Fruit fly (Drosophila melanogaster): Measurements from ENCODE around the gene beta-PheRS.
A peak's percentile ranks its signal among the peaks of the same experiment; 100 is the strongest.

Gene beta-PheRS

DNA sequence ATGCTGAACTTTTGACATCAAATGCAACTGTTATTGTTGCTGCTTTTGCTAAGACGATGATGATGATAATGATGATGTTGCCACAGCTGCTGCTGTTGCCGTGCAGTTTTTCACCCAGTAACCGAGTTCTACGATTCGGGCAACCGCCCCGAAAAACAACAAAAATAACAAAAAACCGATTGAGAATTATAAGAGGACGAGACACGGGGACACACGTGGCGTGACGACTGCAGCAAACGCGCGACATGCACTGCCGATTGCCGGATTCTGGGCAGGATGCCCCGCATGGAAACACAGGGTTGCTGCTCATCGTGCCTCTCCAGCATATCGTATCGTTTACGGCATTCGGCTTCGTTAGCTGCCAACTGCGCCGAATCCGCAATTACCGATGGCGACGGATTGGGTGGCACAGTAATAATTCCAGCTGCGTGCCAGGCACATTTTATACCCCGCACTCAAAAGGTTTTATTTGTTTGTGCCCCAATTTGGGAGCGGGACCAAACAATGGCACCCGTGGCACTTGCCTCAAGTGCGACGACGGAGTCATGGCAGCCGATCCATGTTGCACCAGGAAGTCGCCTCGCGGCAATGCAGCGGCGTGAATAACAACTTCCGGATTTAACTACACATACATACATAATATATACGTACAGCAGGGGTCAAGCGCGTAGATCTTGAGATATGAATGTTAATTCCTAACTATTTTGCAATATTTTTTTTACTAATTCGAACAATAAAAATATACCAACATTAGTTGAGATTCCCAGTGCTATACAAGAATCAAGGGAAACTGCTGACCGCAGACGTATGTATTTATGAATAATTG is 11.3 kb upstream of the beta-PheRS start (continued):
- TF ChIP-seq CG4730 (GFP tag; IDR thresholded peaks at IDR 0.05) = no peak
- TF ChIP-seq chinmo (GFP tag; IDR thresholded peaks at IDR 0.05; ENCODE audit: partially characterized antibody) = 0 out of 4 replicates have a peak, but pooled peaks have one; percentile 42
- no peak for TF ChIP-seq Fer3 (tag; optimal IDR thresholded peaks at IDR 0.05)
- no peak for TF ChIP-seq CG11085 (GFP tag; IDR thresholded peaks at IDR 0.05)
- 0 out of 3 replicates have a peak, but pooled peaks have one; percentile 14 for TF ChIP-seq dysf (GFP tag; IDR thresholded peaks at IDR 0.05)
- TF ChIP-seq org-1 (GFP tag; optimal IDR thresholded peaks at IDR 0.05) = no peak
- no peak for TF ChIP-seq bowl (GFP tag; IDR thresholded peaks at IDR 0.05)
- peak; percentile 33 for TF ChIP-seq Sox102F (GFP tag; optimal IDR thresholded peaks at IDR 0.05)
- TF ChIP-seq CG13894 (tag; optimal IDR thresholded peaks at IDR 0.05) = peak; percentile 40
- TF ChIP-seq fd102C (GFP tag; optimal IDR thresholded peaks at IDR 0.05) = no peak
- no peak for TF ChIP-seq hbn (GFP tag; IDR thresholded peaks at IDR 0.05; ENCODE audit: partially characterized antibody)
- TF ChIP-seq Oaz (GFP tag; IDR thresholded peaks at IDR 0.05) = no peak
- TF ChIP-seq scrt (GFP tag; optimal IDR thresholded peaks at IDR 0.05) = no peak
- no peak for TF ChIP-seq fd96Cb (tag; optimal IDR thresholded peaks at IDR 0.05)
- TF ChIP-seq CG15696 (tag; optimal IDR thresholded peaks at IDR 0.05) = no peak
- TF ChIP-seq CG18262 (tag; optimal IDR thresholded peaks at IDR 0.05) = peak; percentile 22
- no peak for TF ChIP-seq CoRest (tag; optimal IDR thresholded peaks at IDR 0.05)
- TF ChIP-seq CG6689 (GFP tag; IDR thresholded peaks at IDR 0.05) = no peak
- TF ChIP-seq CG2889 (GFP tag; IDR thresholded peaks at IDR 0.05) = no peak
- no peak for TF ChIP-seq unpg (GFP tag; optimal IDR thresholded peaks at IDR 0.05)
- TF ChIP-seq Kr (GFP tag; optimal IDR thresholded peaks at IDR 0.05) = no peak
- TF ChIP-seq CG14965 (GFP tag; optimal IDR thresholded peaks at IDR 0.05; ENCODE audit: borderline replicate concordance) = no peak
- TF ChIP-seq Drgx (GFP tag; IDR thresholded peaks at IDR 0.05) = peak; percentile 17; the same call in 1 of the 2 replicates
- no peak for TF ChIP-seq CG17802 (tag; optimal IDR thresholded peaks at IDR 0.05)
- no peak for TF ChIP-seq Sry-δ (GFP tag; optimal IDR thresholded peaks at IDR 0.05)
- TF ChIP-seq ems (GFP tag; optimal IDR thresholded peaks at IDR 0.05) = no peak
- TF ChIP-seq dpn (GFP tag; optimal IDR thresholded peaks at IDR 0.05) = no peak
- TF ChIP-seq BEAF-32 (GFP tag; optimal IDR thresholded peaks at IDR 0.05) = no peak
- TF ChIP-seq pnt (GFP tag; optimal IDR thresholded peaks at IDR 0.05) = no peak
- TF ChIP-seq nerfin-1 (tag; optimal IDR thresholded peaks at IDR 0.05) = no peak
- TF ChIP-seq sisA (GFP tag; IDR thresholded peaks at IDR 0.05) = no peak
- TF ChIP-seq al (GFP tag; IDR thresholded peaks at IDR 0.05) = no peak
- TF ChIP-seq pan (optimal IDR thresholded peaks at IDR 0.05) = no peak
- TF ChIP-seq pan (GFP tag; optimal IDR thresholded peaks at IDR 0.05 in 1 of 2, IDR thresholded peaks at IDR 0.05 in 1 of 2) = no peak
- no peak for TF ChIP-seq CG12219 (GFP tag; optimal IDR thresholded peaks at IDR 0.05)
- no peak for TF ChIP-seq CG6854 (GFP tag; optimal IDR thresholded peaks at IDR 0.05)
- TF ChIP-seq CG6813 (GFP tag; optimal IDR thresholded peaks at IDR 0.05) = no peak
- TF ChIP-seq pum (GFP tag; optimal IDR thresholded peaks at IDR 0.05) = no peak
- TF ChIP-seq Pdp1 (GFP tag; optimal IDR thresholded peaks at IDR 0.05) = no peak
- no peak for TF ChIP-seq CG15514 (GFP tag; optimal IDR thresholded peaks at IDR 0.05)
- TF ChIP-seq CG9932 (GFP tag; IDR thresholded peaks at IDR 0.05) = no peak
- no peak for TF ChIP-seq Ravus (GFP tag; IDR thresholded peaks at IDR 0.05)
- no peak for TF ChIP-seq zen (tag; optimal IDR thresholded peaks at IDR 0.05)
- no peak for TF ChIP-seq Mes4 (GFP tag; optimal IDR thresholded peaks at IDR 0.05)
- TF ChIP-seq CG12659 (GFP tag; optimal IDR thresholded peaks at IDR 0.05) = no peak
- no peak for TF ChIP-seq CTCF (GFP tag; optimal IDR thresholded peaks at IDR 0.05)
- no peak for TF ChIP-seq NK7.1 (GFP tag; optimal IDR thresholded peaks at IDR 0.05)
- TF ChIP-seq CG30020 (tag; optimal IDR thresholded peaks at IDR 0.05) = no peak
- TF ChIP-seq sob (GFP tag; IDR thresholded peaks at IDR 0.05) = no peak
- TF ChIP-seq CG7786 (GFP tag; optimal IDR thresholded peaks at IDR 0.05) = no peak

All from whole organism, embryonic.